Worm (Caenorhabditis elegans) whole organism, L3 larva: ENCODE measurements around the gene F54F2.7.

Source experiments
- R02D3.7 ChIP-seq: fragments of 150-350 bp; optimal IDR thresholded peaks from 2 replicates; lab custom pipeline; 2014; ENCODE audit warnings: missing biosample characterization, missing genetic modification characterization
- ZK546.5 ChIP-seq: sonication (generic microtip); optimal IDR thresholded peaks from 2 replicates; lab custom pipeline; 2017; ENCODE audit warnings: missing biosample characterization, missing genetic modification characterization
- aly-2 ChIP-seq: fragments of 150-350 bp; optimal IDR thresholded peaks from 2 replicates; lab custom pipeline; 2014; ENCODE audit warnings: missing biosample characterization, missing genetic modification characterization
- ceh-16 ChIP-seq: sonication (generic microtip); optimal IDR thresholded peaks from 2 replicates; lab custom pipeline; 2017; ENCODE audit warnings: missing biosample characterization, missing genetic modification characterization
- daf-12 ChIP-seq: fragments of 150-350 bp; optimal IDR thresholded peaks from 2 replicates; lab custom pipeline; 2014; ENCODE audit warnings: missing biosample characterization, missing genetic modification reagents, missing genetic modification characterization
- egl-27 ChIP-seq: sonication (generic microtip); optimal IDR thresholded peaks from 4 replicates; lab custom pipeline; 2017; ENCODE audit warnings: missing biosample characterization, missing genetic modification reagents, missing genetic modification characterization
- egl-5 ChIP-seq: fragments of 150-350 bp; optimal IDR thresholded peaks from 2 replicates; lab custom pipeline; 2017; ENCODE audit warnings: missing biosample characterization, missing genetic modification reagents, missing genetic modification characterization, inconsistent platforms
- elt-1 ChIP-seq: fragments of 150-350 bp; optimal IDR thresholded peaks from 2 replicates; lab custom pipeline; 2014; ENCODE audit warnings: missing biosample characterization, missing genetic modification characterization
- elt-2 ChIP-seq: sonication (generic microtip); optimal IDR thresholded peaks from 2 replicates; lab custom pipeline; 2016; ENCODE audit warnings: missing genetic modification reagents, mild to moderate bottlenecking, missing genetic modification characterization, missing compliant biosample characterization
- elt-3 ChIP-seq, 3 experiments: fragments of 150-350 bp in 1 of 3; sonication (generic microtip) in 2 of 3; optimal IDR thresholded peaks; 2 replicates in 2 of 3; 4 replicates in 1 of 3; lab custom pipeline; 2014 to 2017; ENCODE audit warnings: missing biosample characterization in 3 of 3, missing genetic modification characterization in 3 of 3
- fkh-10 ChIP-seq: sonication (generic microtip); optimal IDR thresholded peaks from 2 replicates; lab custom pipeline; 2017; ENCODE audit warnings: missing biosample characterization, missing genetic modification reagents, missing genetic modification characterization
- fkh-2 ChIP-seq: fragments of 150-350 bp; optimal IDR thresholded peaks from 2 replicates; lab custom pipeline; 2014; ENCODE audit warnings: missing biosample characterization, missing genetic modification reagents, missing genetic modification characterization
- hmg-11 ChIP-seq: sonication (generic microtip); optimal IDR thresholded peaks from 2 replicates; lab custom pipeline; 2016; ENCODE audit warnings: missing genetic modification characterization, missing compliant biosample characterization
- jun-1 ChIP-seq: fragments of 150-350 bp; optimal IDR thresholded peaks from 2 replicates; lab custom pipeline; 2014; ENCODE audit warnings: missing biosample characterization, missing genetic modification reagents, missing genetic modification characterization
- lin-15B ChIP-seq: fragments of 150-350 bp; optimal IDR thresholded peaks from 2 replicates; lab custom pipeline; 2014; ENCODE audit warnings: missing biosample characterization, missing genetic modification characterization
- lsy-12 ChIP-seq: sonication (generic microtip); optimal IDR thresholded peaks from 2 replicates; lab custom pipeline; 2016; ENCODE audit warnings: mild to moderate bottlenecking, missing genetic modification characterization, missing compliant biosample characterization
- mdl-1 ChIP-seq: fragments of 150-350 bp; optimal IDR thresholded peaks from 2 replicates; lab custom pipeline; 2014; ENCODE audit warnings: missing biosample characterization, missing genetic modification characterization
- mml-1 ChIP-seq: fragments of 150-350 bp; sonication (generic microtip); optimal IDR thresholded peaks from 3 replicates; lab custom pipeline; 2014; ENCODE audit warnings: missing biosample characterization, missing genetic modification characterization
- nfya-1 ChIP-seq: sonication (generic microtip); optimal IDR thresholded peaks from 2 replicates; lab custom pipeline; 2017; ENCODE audit warnings: missing genetic modification characterization, mild to moderate bottlenecking, missing compliant biosample characterization, antibody characterized with exemption, moderate library complexity; ENCODE audit not compliant: insufficient read depth
- nhr-23 ChIP-seq: fragments of 150-350 bp; optimal IDR thresholded peaks from 2 replicates; lab custom pipeline; 2014; ENCODE audit warnings: missing biosample characterization, missing genetic modification reagents, missing genetic modification characterization
- nhr-237 ChIP-seq: fragments of 150-350 bp; optimal IDR thresholded peaks from 2 replicates; lab custom pipeline; 2014; ENCODE audit warnings: missing biosample characterization, missing genetic modification characterization
- nhr-25 ChIP-seq: sonication (generic microtip); optimal IDR thresholded peaks from 2 replicates; lab custom pipeline; 2017; ENCODE audit warnings: missing biosample characterization, missing genetic modification characterization
- nhr-43 ChIP-seq: sonication (generic microtip); optimal IDR thresholded peaks from 2 replicates; lab custom pipeline; 2016; ENCODE audit warnings: mild to moderate bottlenecking, missing genetic modification characterization, missing compliant biosample characterization; ENCODE audit not compliant: poor library complexity, severe bottlenecking
- nhr-67 ChIP-seq: fragments of 150-350 bp; optimal IDR thresholded peaks from 2 replicates; lab custom pipeline; 2014; ENCODE audit warnings: missing biosample characterization, missing genetic modification characterization
- nhr-76 ChIP-seq: fragments of 150-350 bp; sonication (generic microtip); optimal IDR thresholded peaks from 5 replicates; lab custom pipeline; 2014; ENCODE audit warnings: missing biosample characterization, missing genetic modification characterization
- nhr-77 ChIP-seq: fragments of 150-350 bp; optimal IDR thresholded peaks from 2 replicates; lab custom pipeline; 2014; ENCODE audit warnings: missing biosample characterization, missing genetic modification characterization
- pha-4 ChIP-seq: fragments of 150-350 bp; optimal IDR thresholded peaks from 2 replicates; lab custom pipeline; 2014; ENCODE audit warnings: missing biosample characterization, missing genetic modification reagents, missing genetic modification characterization
- sea-2 ChIP-seq: fragments of 150-350 bp; sonication (generic microtip); optimal IDR thresholded peaks from 4 replicates; lab custom pipeline; 2014; ENCODE audit warnings: missing biosample characterization, missing genetic modification reagents, missing genetic modification characterization
- skn-1 ChIP-seq: fragments of 150-350 bp; optimal IDR thresholded peaks from 2 replicates; lab custom pipeline; 2014; ENCODE audit warnings: missing biosample characterization, missing genetic modification characterization
- snpc-4 ChIP-seq: fragments of 150-350 bp; optimal IDR thresholded peaks from 2 replicates; lab custom pipeline; 2014; ENCODE audit warnings: missing biosample characterization, missing genetic modification characterization
- unc-39 ChIP-seq: sonication (generic microtip); optimal IDR thresholded peaks from 4 replicates; lab custom pipeline; 2017; ENCODE audit warnings: missing biosample characterization, missing genetic modification characterization
- unc-62 ChIP-seq: fragments of 150-350 bp; sonication (generic microtip); optimal IDR thresholded peaks from 4 replicates; lab custom pipeline; 2014; ENCODE audit warnings: missing biosample characterization, missing genetic modification reagents, missing genetic modification characterization
- zag-1 ChIP-seq: fragments of 150-350 bp; optimal IDR thresholded peaks from 2 replicates; lab custom pipeline; 2014; ENCODE audit warnings: missing biosample characterization, missing genetic modification characterization
- ztf-11 ChIP-seq: fragments of 150-350 bp; optimal IDR thresholded peaks from 2 replicates; lab custom pipeline; 2014; ENCODE audit warnings: missing biosample characterization, missing genetic modification characterization
- ztf-4 ChIP-seq: fragments of 150-350 bp; optimal IDR thresholded peaks from 2 replicates; lab custom pipeline; 2014; ENCODE audit warnings: missing biosample characterization, missing genetic modification characterization

F54F2.7 gene

DNA sequence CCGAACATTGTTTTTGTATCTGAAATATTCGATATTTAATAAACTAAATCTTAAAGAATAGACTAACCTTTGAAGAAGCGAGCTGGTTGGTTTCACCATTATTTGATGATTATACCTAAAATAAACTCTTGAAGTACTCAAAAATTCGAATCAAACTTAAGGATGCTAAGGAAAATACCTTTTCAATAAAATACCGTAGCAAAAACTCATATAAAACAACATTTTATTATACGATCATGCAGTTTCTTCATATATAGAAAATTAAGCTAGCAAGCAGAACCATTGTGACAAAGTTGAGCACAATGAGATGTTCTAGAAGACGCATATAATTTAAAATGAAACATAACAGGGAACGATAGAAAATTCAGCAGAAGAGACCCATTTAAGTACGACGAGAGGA, 41.2 kb upstream of the F54F2.7 start, which contains the start of gene F44E2.7:
Gene F44E2.7, minus strand, starts transcription at position 101 of the 400 bp plus-strand sequence.
- TF ChIP-seq nhr-77 (tag; lab: Kevin White, UChicago) = no peak
- no peak for TF ChIP-seq nhr-43 (tag; lab: Kevin White, UChicago)

DNA sequence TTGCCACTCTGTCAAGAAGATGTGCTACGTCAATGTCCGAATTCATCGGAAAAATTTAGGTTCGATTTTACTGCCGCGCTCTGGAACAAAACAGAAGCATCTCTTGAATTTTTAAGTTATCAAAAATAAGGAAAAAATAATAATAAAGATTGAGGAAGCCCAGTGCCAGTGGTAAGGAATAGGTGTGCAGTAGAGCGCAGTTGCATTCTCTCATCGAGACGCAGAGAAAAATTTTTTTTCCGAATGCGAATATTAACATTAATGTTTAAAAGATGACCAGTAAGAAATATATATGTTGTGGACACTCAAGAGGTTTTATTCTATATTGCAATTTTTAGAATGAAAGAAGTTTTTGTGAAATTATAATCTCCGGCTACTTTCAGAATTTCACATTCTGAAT, 40.6 kb upstream of the F54F2.7 start:
- TF ChIP-seq ceh-16 (tag; lab: Kevin White, UChicago) (no peak), lin-15B (tag; lab: Kevin White, UChicago) (peak; percentile 79), nhr-67 (tag; lab: Kevin White, UChicago) (no peak), pha-4 (tag; lab: Kevin White, UChicago) (peak; percentile 73), nhr-23 (peak; percentile 69), elt-2 (tag; lab: Kevin White, UChicago) (no peak), nhr-43 (tag; lab: Kevin White, UChicago) (peak; percentile 30), elt-1 (tag; lab: Kevin White, UChicago) (no peak), hmg-11 (tag; lab: Kevin White, UChicago) (peak; percentile 24), snpc-4 (tag; lab: Kevin White, UChicago) (peak; percentile 44), nfya-1 (tag; lab: Kevin White, UChicago) (peak; percentile 32), R02D3.7 (tag; lab: Kevin White, UChicago) (peak; percentile 9), mdl-1 (tag; lab: Kevin White, UChicago) (no peak)

DNA sequence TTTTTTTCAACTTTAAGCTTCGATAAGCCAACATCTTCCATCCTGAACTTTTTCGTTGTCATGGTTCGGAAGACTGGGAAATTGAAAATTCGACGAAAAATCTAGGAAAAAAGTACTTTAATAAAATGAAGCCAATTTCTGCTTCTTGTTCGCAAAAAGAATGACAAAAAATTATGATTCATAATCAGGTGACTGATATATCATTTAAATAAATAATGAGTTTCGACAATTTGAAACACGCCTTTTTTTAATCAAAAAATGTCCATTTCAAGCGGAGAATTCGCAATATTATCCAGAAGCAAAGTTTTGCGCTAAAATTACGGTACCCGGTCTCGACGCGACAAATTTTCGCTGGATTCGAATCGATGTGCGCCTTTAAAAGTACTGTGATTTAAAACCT, 38.0 kb upstream of the F54F2.7 start, which contains the start of gene F44E2.6:
Gene F44E2.6, minus strand, starts transcription at position 101 of the 400 bp plus-strand sequence.
- no peak for TF ChIP-seq R02D3.7 (tag; lab: Kevin White, UChicago)
- no peak for TF ChIP-seq pha-4 (tag; lab: Kevin White, UChicago)
- TF ChIP-seq zag-1 = no peak
- TF ChIP-seq elt-1 (tag; lab: Kevin White, UChicago) = no peak
- no peak for TF ChIP-seq egl-27
- TF ChIP-seq nhr-76 (tag; lab: Kevin White, UChicago) = no peak
- no peak for TF ChIP-seq nhr-237 (tag; lab: Kevin White, UChicago)
- no peak for TF ChIP-seq elt-3 (tag; optimal IDR thresholded peaks at IDR 0.05; lab: Kevin White, UChicago)
- TF ChIP-seq sea-2 (GFP tag; lab: Kevin White, UChicago) = no peak
- TF ChIP-seq unc-62 (GFP tag; lab: Kevin White, UChicago) = no peak

DNA sequence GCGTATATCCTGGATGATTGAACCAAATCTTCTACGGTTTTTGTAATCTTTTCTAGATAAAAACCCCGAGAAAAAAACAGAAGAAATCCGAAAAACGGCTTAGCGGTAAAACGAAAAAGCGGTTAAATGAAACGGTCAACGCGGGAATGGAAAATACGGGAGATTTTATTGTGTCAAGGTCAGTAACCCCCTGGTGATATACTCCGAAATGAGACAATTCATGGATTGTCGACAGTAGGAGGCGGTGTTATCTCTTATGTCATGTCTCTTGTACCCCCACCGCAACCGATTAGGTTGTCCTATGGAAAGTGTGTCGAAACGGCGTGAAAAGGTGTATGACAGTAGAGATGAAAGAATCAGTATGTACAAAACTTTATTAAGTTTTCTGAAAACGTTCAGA, 37.0 kb upstream of the F54F2.7 start:
- no peak for TF ChIP-seq nhr-237 (tag; lab: Kevin White, UChicago)
- TF ChIP-seq nhr-23 = peak; percentile 57
- TF ChIP-seq, all 47 proteins: peak for 1

DNA sequence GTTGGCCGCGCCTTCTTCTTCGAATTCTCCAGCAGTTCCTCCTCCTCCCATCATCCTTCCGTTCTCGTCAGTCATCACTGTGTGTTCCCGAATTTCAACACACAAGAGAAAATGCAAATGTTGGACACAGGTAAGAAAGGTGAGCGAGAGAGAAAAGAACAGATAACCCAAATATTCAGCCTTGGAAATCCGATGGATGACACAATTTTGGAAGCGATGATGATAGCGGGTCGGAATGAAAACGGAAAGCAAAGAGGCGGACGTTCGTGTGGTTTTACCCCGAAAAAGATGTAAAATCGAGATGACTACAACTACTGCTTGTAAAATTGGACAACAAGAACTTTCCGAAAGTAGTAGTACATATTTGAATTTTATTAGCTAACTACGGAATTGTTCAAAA, 32.7 kb upstream of the F54F2.7 start:
- TF ChIP-seq lsy-12 (tag; lab: Kevin White, UChicago) = no peak
- no peak for TF ChIP-seq lin-15B (tag; lab: Kevin White, UChicago)
- peak; percentile 14 for TF ChIP-seq nhr-25 (tag; lab: Kevin White, UChicago)
- TF ChIP-seq elt-2 (tag; lab: Kevin White, UChicago) = no peak
- peak; percentile 56 for TF ChIP-seq nhr-23
- TF ChIP-seq egl-5 (tag; lab: Kevin White, UChicago) = no peak

DNA sequence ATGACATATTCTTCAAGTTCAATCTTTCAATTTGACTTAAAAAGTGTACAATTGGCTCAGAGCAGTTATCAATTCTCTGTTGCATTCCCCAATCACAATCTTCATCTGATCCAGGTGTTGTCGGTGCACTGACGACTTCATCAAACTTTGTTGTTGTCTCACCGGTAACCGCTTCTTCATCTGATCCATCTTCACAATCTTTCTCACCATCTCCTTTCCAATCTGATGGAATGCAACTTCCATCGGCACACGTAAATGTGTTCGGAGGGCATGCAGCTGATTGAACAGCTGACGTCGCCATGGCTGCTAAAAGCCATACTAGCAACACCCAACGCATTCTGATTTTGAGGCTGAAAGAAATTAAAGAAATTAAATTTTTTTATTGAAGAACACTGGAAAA, 30.9 kb upstream of the F54F2.7 start, which contains the start of gene F44E2.4:
Gene F44E2.4, minus strand, starts transcription at position 350 of the 400 bp plus-strand sequence.
- TF ChIP-seq elt-1 (tag; lab: Kevin White, UChicago) (peak; percentile 77), fkh-10 (GFP tag; lab: Kevin White, UChicago) (no peak)

DNA sequence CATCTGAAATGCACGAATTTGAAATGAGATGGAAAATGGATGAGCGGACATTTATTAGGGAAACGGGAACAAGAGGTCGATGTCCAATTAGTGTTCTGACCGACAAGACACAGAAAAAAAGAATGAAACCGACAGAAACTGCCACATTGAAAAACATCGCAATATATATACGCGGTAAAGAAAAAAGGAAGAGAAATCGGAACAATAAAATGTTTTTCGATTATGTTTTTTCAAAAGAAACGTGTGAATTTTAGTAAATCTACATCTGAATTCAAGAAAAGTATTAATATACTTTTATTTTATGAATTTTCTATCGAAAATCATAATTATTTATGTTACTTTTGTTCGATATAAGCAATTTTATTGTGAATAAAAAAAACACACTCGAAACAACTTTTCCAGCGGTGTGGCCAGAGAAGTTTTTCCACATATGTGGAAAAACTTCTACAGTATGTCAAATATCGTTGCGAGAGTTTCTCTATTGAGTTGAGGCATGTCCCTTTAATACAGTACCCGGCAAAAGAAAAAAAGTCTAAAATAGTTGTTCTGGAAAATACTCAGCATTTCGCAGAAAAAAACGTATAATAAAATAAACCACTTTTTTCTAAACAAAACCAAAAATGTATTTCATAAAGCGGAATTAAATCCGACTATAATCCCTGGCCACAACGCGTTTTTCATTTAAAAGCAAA, 24.1 kb upstream of the F54F2.7 start, which contains the start of gene F44E2.10:
Gene F44E2.10, minus strand, starts transcription at position 51 of the 692 bp plus-strand sequence.
- TF ChIP-seq aly-2 = no peak
- no peak for TF ChIP-seq skn-1 (tag; lab: Kevin White, UChicago)
- no peak for TF ChIP-seq mdl-1 (tag; lab: Kevin White, UChicago)
- no peak for TF ChIP-seq hmg-11 (tag; lab: Kevin White, UChicago)
- TF ChIP-seq ztf-11 (tag; lab: Kevin White, UChicago) = no peak
- no peak for TF ChIP-seq sea-2 (GFP tag; lab: Kevin White, UChicago)
- TF ChIP-seq nhr-237 (tag; lab: Kevin White, UChicago) = no peak
- no peak for TF ChIP-seq ztf-4 (tag; lab: Kevin White, UChicago)
- no peak for TF ChIP-seq mml-1 (tag; lab: Kevin White, UChicago)
- no peak for TF ChIP-seq daf-12
- no peak for TF ChIP-seq ZK546.5 (tag; lab: Kevin White, UChicago)
- TF ChIP-seq pha-4 (tag; lab: Kevin White, UChicago) = no peak
- no peak for TF ChIP-seq nhr-76 (tag; lab: Kevin White, UChicago)
- no peak for TF ChIP-seq fkh-2
- no peak for TF ChIP-seq jun-1 (tag; lab: Kevin White, UChicago)
- TF ChIP-seq R02D3.7 (tag; lab: Kevin White, UChicago) = no peak
- no peak for TF ChIP-seq unc-39 (tag; lab: Kevin White, UChicago)
